Worm (Caenorhabditis elegans) whole organism, L4 larva: ENCODE data around the gene gdh-1.

Experiments used
- F10B5.3 ChIP-seq: sonication (generic microtip); optimal IDR thresholded peaks from 2 replicates; lab custom pipeline; 2016; ENCODE audit warnings: mild to moderate bottlenecking, missing genetic modification characterization, missing compliant biosample characterization
- F37D6.2 ChIP-seq: sonication (generic microtip); optimal IDR thresholded peaks from 2 replicates; lab custom pipeline; 2016; ENCODE audit warnings: mild to moderate bottlenecking, missing genetic modification characterization, missing compliant biosample characterization
- F49E8.2 ChIP-seq: sonication (generic microtip); optimal IDR thresholded peaks from 2 replicates; lab custom pipeline; 2016; ENCODE audit warnings: missing compliant biosample characterization, mild to moderate bottlenecking, missing genetic modification characterization, borderline replicate concordance
- R02D3.7 ChIP-seq: fragments of 150-350 bp; sonication (generic microtip); optimal IDR thresholded peaks from 3 replicates; lab custom pipeline; 2014; ENCODE audit warnings: missing biosample characterization, missing genetic modification characterization
- Y105C5A.15 ChIP-seq: fragments of 200-800 bp; sonication (Bioruptor generic); IDR thresholded peaks from 2 replicates; pipeline ENCODE4 v1.3.6; 2022; ENCODE audit warnings: missing genetic modification characterization, missing compliant biosample characterization
- aha-1 ChIP-seq: fragments of 150-350 bp; peaks from one replicate; lab custom pipeline; 2014; ENCODE audit warnings: missing biosample characterization, missing genetic modification characterization
- aly-2 ChIP-seq: sonication (generic microtip); optimal IDR thresholded peaks from 2 replicates; lab custom pipeline; 2018; ENCODE audit warnings: missing biosample characterization, missing genetic modification characterization
- attf-4 ChIP-seq: sonication (generic microtip); optimal IDR thresholded peaks from 3 replicates; lab custom pipeline; 2017; ENCODE audit warnings: missing biosample characterization, missing genetic modification characterization
- ceh-20 ChIP-seq: fragments of 200-800 bp; sonication (Bioruptor generic); IDR thresholded peaks from 2 replicates; pipeline ENCODE4 v1.3.6; 2022; ENCODE audit warnings: missing genetic modification reagents, missing genetic modification characterization, missing compliant biosample characterization
- ceh-28 ChIP-seq: fragments of 150-350 bp; optimal IDR thresholded peaks from 2 replicates; lab custom pipeline; 2014; ENCODE audit warnings: missing biosample characterization, missing genetic modification reagents, missing genetic modification characterization
- ceh-32 ChIP-seq: sonication (generic microtip); optimal IDR thresholded peaks from 2 replicates; lab custom pipeline; 2016; ENCODE audit warnings: mild to moderate bottlenecking, missing genetic modification characterization, missing compliant biosample characterization; ENCODE audit not compliant: poor library complexity
- cey-2 ChIP-seq: sonication (generic microtip); optimal IDR thresholded peaks from 3 replicates; lab custom pipeline; 2017; ENCODE audit warnings: missing genetic modification characterization, mild to moderate bottlenecking, missing compliant biosample characterization, antibody characterized with exemption, borderline replicate concordance; ENCODE audit not compliant: insufficient read depth
- daf-19 ChIP-seq: fragments of 200-800 bp; sonication (Bioruptor generic); conservative IDR thresholded peaks from 2 replicates; pipeline ENCODE4 v1.3.6; 2022; ENCODE audit warnings: missing genetic modification characterization, missing compliant biosample characterization
- dmd-9 ChIP-seq: fragments of 200-800 bp; sonication (Bioruptor generic); IDR thresholded peaks from 2 replicates; pipeline ENCODE4 v1.3.6; 2022; ENCODE audit warnings: missing genetic modification reagents, missing genetic modification characterization, missing compliant biosample characterization
- dpl-1 ChIP-seq: fragments of 150-350 bp; optimal IDR thresholded peaks from 2 replicates; lab custom pipeline; 2014; ENCODE audit warnings: missing biosample characterization, missing genetic modification reagents, missing genetic modification characterization
- fkh-10 ChIP-seq: fragments of 150-350 bp; optimal IDR thresholded peaks from 2 replicates; lab custom pipeline; 2014; ENCODE audit warnings: missing biosample characterization, missing genetic modification reagents, missing genetic modification characterization
- gei-8 ChIP-seq: fragments of 200-800 bp; sonication (Bioruptor generic); optimal IDR thresholded peaks from 2 replicates; lab custom pipeline; 2018; ENCODE audit warnings: mild to moderate bottlenecking, missing genetic modification characterization, missing compliant biosample characterization
- hlh-11 ChIP-seq: fragments of 200-800 bp; sonication (Bioruptor generic); optimal IDR thresholded peaks from 2 replicates; lab custom pipeline; 2018; ENCODE audit warnings: mild to moderate bottlenecking, missing genetic modification characterization, missing compliant biosample characterization
- hlh-30 ChIP-seq: sonication (generic microtip); optimal IDR thresholded peaks from 2 replicates; lab custom pipeline; 2017; ENCODE audit warnings: antibody characterized with exemption, mild to moderate bottlenecking, missing genetic modification characterization, missing compliant biosample characterization; ENCODE audit not compliant: insufficient read depth
- hmg-1.1 ChIP-seq: fragments of 200-800 bp; sonication (Bioruptor generic); IDR thresholded peaks from 2 replicates; pipeline ENCODE4 v1.3.6; 2022; ENCODE audit warnings: missing genetic modification reagents, missing genetic modification characterization, missing compliant biosample characterization
- lin-1 ChIP-seq: fragments of 200-800 bp; sonication (Bioruptor generic); IDR thresholded peaks from 2 replicates; pipeline ENCODE4 v1.3.6; 2022; ENCODE audit warnings: missing genetic modification reagents, missing genetic modification characterization, missing compliant biosample characterization
- lin-15B ChIP-seq: fragments of 150-350 bp; sonication (generic microtip); optimal IDR thresholded peaks from 3 replicates; lab custom pipeline; 2014; ENCODE audit warnings: missing biosample characterization, missing genetic modification characterization
- lin-29 ChIP-seq: fragments of 200-800 bp; sonication (Bioruptor generic); IDR thresholded peaks from 2 replicates; pipeline ENCODE4 v1.3.6; 2022; ENCODE audit warnings: missing genetic modification reagents, missing genetic modification characterization, missing compliant biosample characterization
- lin-38 ChIP-seq: fragments of 200-800 bp; sonication (Bioruptor generic); IDR thresholded peaks from 2 replicates; pipeline ENCODE4 v1.3.6; 2022; ENCODE audit warnings: missing genetic modification reagents, missing genetic modification characterization, missing compliant biosample characterization
- lin-39 ChIP-seq: fragments of 150-350 bp; optimal IDR thresholded peaks from 2 replicates; lab custom pipeline; 2014; ENCODE audit warnings: missing biosample characterization, missing genetic modification reagents, missing genetic modification characterization
- lir-3 ChIP-seq: sonication (generic microtip); optimal IDR thresholded peaks from 2 replicates; lab custom pipeline; 2016; ENCODE audit warnings: mild to moderate bottlenecking, missing genetic modification characterization, missing compliant biosample characterization
- mdt-29 ChIP-seq: fragments of 200-800 bp; sonication (Bioruptor generic); IDR thresholded peaks from 2 replicates; pipeline ENCODE4 v1.3.6; 2022; ENCODE audit warnings: missing genetic modification reagents, missing genetic modification characterization, missing compliant biosample characterization
- mep-1 ChIP-seq: fragments of 150-350 bp; sonication (generic microtip); optimal IDR thresholded peaks from 3 replicates; lab custom pipeline; 2014; ENCODE audit warnings: missing biosample characterization, missing genetic modification characterization
- mes-2 ChIP-seq: sonication (generic microtip); optimal IDR thresholded peaks from 2 replicates; lab custom pipeline; 2016; ENCODE audit warnings: missing genotype, mild to moderate bottlenecking, missing genetic modification characterization, missing compliant biosample characterization; ENCODE audit not compliant: poor library complexity, severe bottlenecking
- mxl-2 ChIP-seq: fragments of 200-800 bp; sonication (Bioruptor generic); conservative IDR thresholded peaks from 2 replicates; pipeline ENCODE4 v1.3.6; 2022; ENCODE audit warnings: missing genetic modification reagents, missing genetic modification characterization, missing compliant biosample characterization
- mxl-3 ChIP-seq: fragments of 200-800 bp; sonication (Bioruptor generic); optimal IDR thresholded peaks from 2 replicates; lab custom pipeline; 2018; ENCODE audit warnings: mild to moderate bottlenecking, missing genetic modification characterization, missing compliant biosample characterization
- nhr-237 ChIP-seq: sonication (generic microtip); optimal IDR thresholded peaks from 2 replicates; lab custom pipeline; 2017; ENCODE audit warnings: missing biosample characterization, missing genetic modification characterization
- nhr-76 ChIP-seq: fragments of 150-350 bp; optimal IDR thresholded peaks from 2 replicates; lab custom pipeline; 2014; ENCODE audit warnings: missing biosample characterization, missing genetic modification characterization
- php-3 ChIP-seq: fragments of 200-800 bp; sonication (Bioruptor generic); IDR thresholded peaks from 2 replicates; pipeline ENCODE4 v1.3.6; 2022; ENCODE audit warnings: missing genetic modification reagents, missing genetic modification characterization, missing compliant biosample characterization
- saeg-2 ChIP-seq: fragments of 200-800 bp; sonication (Bioruptor generic); IDR thresholded peaks from 2 replicates; pipeline ENCODE4 v1.3.6; 2022; ENCODE audit warnings: missing genetic modification reagents, missing genetic modification characterization, missing compliant biosample characterization
- skn-1 ChIP-seq: fragments of 150-350 bp; optimal IDR thresholded peaks from 2 replicates; lab custom pipeline; 2014; ENCODE audit warnings: missing biosample characterization, missing genetic modification characterization
- spr-3 ChIP-seq: fragments of 200-800 bp; sonication (Bioruptor generic); optimal IDR thresholded peaks from 2 replicates; lab custom pipeline; 2018; ENCODE audit warnings: mild to moderate bottlenecking, missing genetic modification characterization, missing compliant biosample characterization
- tra-1 ChIP-seq: fragments of 200-800 bp; sonication (Bioruptor generic); IDR thresholded peaks from 2 replicates; pipeline ENCODE4 v1.3.6; 2022; ENCODE audit warnings: missing genetic modification reagents, missing genetic modification characterization, missing compliant biosample characterization
- unc-39 ChIP-seq: sonication (generic microtip); optimal IDR thresholded peaks from 2 replicates; lab custom pipeline; 2017; ENCODE audit warnings: missing biosample characterization, missing genetic modification characterization
- vab-7 ChIP-seq: fragments of 200-800 bp; sonication (Bioruptor generic); IDR thresholded peaks from 2 replicates; pipeline ENCODE4 v1.3.6; 2022; ENCODE audit warnings: missing genetic modification reagents, missing genetic modification characterization, missing compliant biosample characterization
- zfp-2 ChIP-seq: sonication (generic microtip); optimal IDR thresholded peaks from 2 replicates; lab custom pipeline; 2016; ENCODE audit warnings: mild to moderate bottlenecking, missing genetic modification characterization, missing compliant biosample characterization
- zfp-3 ChIP-seq: fragments of 200-800 bp; sonication (Bioruptor generic); conservative IDR thresholded peaks from 2 replicates; pipeline ENCODE4 v1.3.6; 2022; ENCODE audit warnings: missing genetic modification reagents, missing genetic modification characterization, missing compliant biosample characterization
- ztf-11 ChIP-seq: fragments of 150-350 bp; optimal IDR thresholded peaks from 2 replicates; lab custom pipeline; 2014; ENCODE audit warnings: missing biosample characterization, missing genetic modification characterization

The gdh-1 gene

DNA sequence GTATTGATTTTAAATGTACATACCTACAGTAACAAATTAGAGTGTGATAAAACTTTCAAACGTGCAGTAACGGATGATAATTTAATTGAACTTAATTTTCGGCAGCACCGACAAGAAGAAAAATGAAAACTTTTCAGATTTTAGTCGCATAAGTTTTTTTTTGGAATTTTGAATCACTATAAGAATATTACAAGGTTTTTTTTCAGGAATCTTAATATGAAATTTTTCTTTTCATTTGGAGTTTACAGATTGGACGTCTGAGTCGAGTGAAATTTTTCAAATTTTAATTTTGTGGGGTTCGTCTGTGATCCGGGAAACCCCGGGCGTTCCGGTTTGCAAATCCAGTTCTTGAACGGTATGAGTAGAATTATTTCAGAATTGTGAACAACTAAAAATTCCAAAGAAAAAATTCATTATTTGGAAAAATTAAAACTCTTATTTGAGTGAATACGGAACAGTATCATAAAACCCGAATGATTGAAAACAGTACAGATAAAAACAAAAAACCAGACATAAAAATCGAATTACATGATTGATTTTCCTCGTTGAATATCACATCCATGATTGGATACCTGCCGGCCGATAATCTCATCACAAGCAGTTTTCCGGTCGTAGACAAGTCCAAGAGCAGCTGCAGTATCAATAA, 39.6 kb upstream of the gdh-1 start (continued):
- TF ChIP-seq lin-38 (GFP tag; lab: Robert Waterston, UW) (peak; percentile 42), daf-19 (GFP tag; lab: Robert Waterston, UW) (no peak), F49E8.2 (no peak), php-3 (GFP tag; lab: Robert Waterston, UW) (peak; percentile 53), ceh-28 (tag; lab: Kevin White, UChicago) (no peak), mxl-2 (GFP tag; lab: Robert Waterston, UW) (no peak), mxl-3 (GFP tag; lab: Kevin White, UChicago) (no peak), lin-29 (GFP tag; lab: Robert Waterston, UW) (no peak), ztf-11 (tag; lab: Kevin White, UChicago) (no peak), R02D3.7 (tag; lab: Kevin White, UChicago) (no peak)
- TF ChIP-seq, all 104 proteins: peak for 23

- peak; percentile 85 for TF ChIP-seq zfp-3
- peak; percentile 9 for TF ChIP-seq mes-2 (tag; lab: Kevin White, UChicago)
- no peak for TF ChIP-seq hlh-30 (tag; lab: Kevin White, UChicago)
- TF ChIP-seq tra-1 = 0 out of 2 replicates have a peak, but pooled peaks have one; percentile 38
- peak; percentile 76 for TF ChIP-seq aha-1 (tag; lab: Kevin White, UChicago)
- no peak for TF ChIP-seq ceh-20 (GFP tag; lab: Robert Waterston, UW)
- TF ChIP-seq nhr-237 (tag; lab: Kevin White, UChicago) = no peak
These were observed 38.7 kb upstream of the gdh-1 start for ce11 chrIV:11914260-11914836.

ce11 chrIV:11914837-11915737, 38.0 kb upstream of the gdh-1 start, which contains the start of gene fat-6:
fat-6 (minus strand) TSS chrIV:11915687.
- TF ChIP-seq vab-7 (no peak), lin-15B (no peak), gei-8 (no peak), Y105C5A.15 (GFP tag; lab: Robert Waterston, UW) (no peak), dmd-9 (GFP tag; lab: Robert Waterston, UW) (no peak), spr-3 (GFP tag; lab: Kevin White, UChicago) (no peak), ceh-32 (tag; lab: Kevin White, UChicago) (no peak), ztf-11 (tag; lab: Kevin White, UChicago) (no peak), hlh-11 (peak; percentile 46), cey-2 (tag; lab: Kevin White, UChicago) (peak; percentile 75), lin-1 (peak; percentile 21; the same call in 1 of the 2 replicates), daf-19 (GFP tag; lab: Robert Waterston, UW) (peak; percentile 44; the same call in 1 of the 2 replicates), nhr-76 (tag; lab: Kevin White, UChicago) (no peak), F10B5.3 (tag; lab: Kevin White, UChicago) (no peak), lir-3 (no peak), fkh-10 (GFP tag; lab: Kevin White, UChicago) (no peak), F37D6.2 (tag; lab: Kevin White, UChicago) (no peak), aly-2 (tag; lab: Kevin White, UChicago) (no peak), mdt-29 (GFP tag; lab: Robert Waterston, UW) (no peak), F49E8.2 (no peak), hlh-30 (tag; lab: Kevin White, UChicago) (no peak), unc-39 (tag; lab: Kevin White, UChicago) (no peak), dpl-1 (GFP tag; lab: Kevin White, UChicago) (no peak), attf-4 (tag; lab: Kevin White, UChicago) (no peak), hmg-1.1 (no peak), zfp-2 (tag; lab: Kevin White, UChicago) (no peak), saeg-2 (no peak), mep-1 (tag; lab: Kevin White, UChicago) (peak; percentile 44), tra-1 (no peak), php-3 (GFP tag; lab: Robert Waterston, UW) (peak; percentile 28; the same call in 1 of the 2 replicates), ceh-20 (GFP tag; lab: Robert Waterston, UW) (no peak), lin-39 (tag; lab: Kevin White, UChicago) (no peak), skn-1 (no peak)
